Worm (Caenorhabditis elegans): ENCODE data around the gene zyg-12.

Gene zyg-12

ce11 chrII:4937743-4938142, 12.0 kb upstream of the zyg-12 start, which contains the start of gene ZK546.4:
Gene ZK546.4, plus strand, starts transcription at chrII:4938043.
- no peak for TF ChIP-seq lin-13 (GFP tag; optimal IDR thresholded peaks at IDR 0.05)
- no peak for TF ChIP-seq ama-1 (optimal IDR thresholded peaks at IDR 0.05)
- TF ChIP-seq nhr-90 (tag; optimal IDR thresholded peaks at IDR 0.05; ENCODE audit: poor library complexity): no peak
- no peak for TF ChIP-seq ceh-88 (GFP tag; IDR thresholded peaks at IDR 0.05)
- no peak for TF ChIP-seq ceh-82 (tag; optimal IDR thresholded peaks at IDR 0.05)
- no peak for TF ChIP-seq C16A3.4 (tag; optimal IDR thresholded peaks at IDR 0.05)
- TF ChIP-seq snu-23 (GFP tag; optimal IDR thresholded peaks at IDR 0.05): no peak

- no peak for TF ChIP-seq nhr-11 (tag; optimal IDR thresholded peaks at IDR 0.05)
- no peak for TF ChIP-seq fos-1 (tag; optimal IDR thresholded peaks at IDR 0.05)
- no peak for TF ChIP-seq vab-15 (tag; optimal IDR thresholded peaks at IDR 0.05)
- no peak for TF ChIP-seq hlh-4 (tag; optimal IDR thresholded peaks at IDR 0.05)
- TF ChIP-seq ceh-88 (GFP tag; IDR thresholded peaks at IDR 0.05): no peak
- TF ChIP-seq ceh-82 (tag; optimal IDR thresholded peaks at IDR 0.05): no peak
- TF ChIP-seq ceh-90 (tag; optimal IDR thresholded peaks at IDR 0.05): no peak
- TF ChIP-seq pqm-1 (tag; optimal IDR thresholded peaks at IDR 0.05): no peak
- TF ChIP-seq rnt-1 (tag; optimal IDR thresholded peaks at IDR 0.05): no peak
- TF ChIP-seq snpc-4 (tag; optimal IDR thresholded peaks at IDR 0.05): no peak
- TF ChIP-seq lir-3 (tag; optimal IDR thresholded peaks at IDR 0.05; ENCODE audit: poor library complexity): no peak
- no peak for TF ChIP-seq nhr-85 (tag)
- no peak for TF ChIP-seq unc-30 (tag; optimal IDR thresholded peaks at IDR 0.05)
- no peak for TF ChIP-seq egl-13 (tag; optimal IDR thresholded peaks at IDR 0.05)
- no peak for TF ChIP-seq lin-15B (tag; optimal IDR thresholded peaks at IDR 0.05)
- TF ChIP-seq pax-3 (tag; optimal IDR thresholded peaks at IDR 0.05): no peak
These were observed 8.7 kb upstream of the zyg-12 start, which contains the start of gene cblc-1 for ce11 chrII:4941050-4941449. Gene cblc-1, minus strand, starts transcription at chrII:4941150.

- TF ChIP-seq snu-23 (GFP tag; optimal IDR thresholded peaks at IDR 0.05) (no peak), unc-30 (tag; optimal IDR thresholded peaks at IDR 0.05) (no peak), dsc-1 (tag; optimal IDR thresholded peaks at IDR 0.05) (no peak), snpc-4 (tag; optimal IDR thresholded peaks at IDR 0.05) (no peak), lin-35 (GFP tag; optimal IDR thresholded peaks at IDR 0.05) (no peak), unc-130 (tag; optimal IDR thresholded peaks at IDR 0.05) (no peak), C04F5.9 (tag; optimal IDR thresholded peaks at IDR 0.05) (no peak), tbx-2 (tag; optimal IDR thresholded peaks at IDR 0.05) (no peak), unc-98 (GFP tag; IDR thresholded peaks at IDR 0.05) (no peak), isw-1 (GFP tag; IDR thresholded peaks at IDR 0.05) (no peak), ceh-63 (GFP tag; optimal IDR thresholded peaks at IDR 0.05) (no peak), ets-5 (GFP tag; IDR thresholded peaks at IDR 0.05) (no peak), pax-3 (tag; optimal IDR thresholded peaks at IDR 0.05) (no peak), lin-39 (tag; optimal IDR thresholded peaks at IDR 0.05) (no peak), unc-86 (tag; optimal IDR thresholded peaks at IDR 0.05) (no peak), egl-27 (tag; optimal IDR thresholded peaks at IDR 0.05) (no peak), swsn-7 (tag; optimal IDR thresholded peaks at IDR 0.05) (no peak), nhr-28 (tag; optimal IDR thresholded peaks at IDR 0.05) (no peak), mab-9 (GFP tag; IDR thresholded peaks at IDR 0.05) (no peak), pqm-1 (tag; optimal IDR thresholded peaks at IDR 0.05) (no peak), dpl-1 (GFP tag; optimal IDR thresholded peaks at IDR 0.05) (no peak), aly-2 (tag; optimal IDR thresholded peaks at IDR 0.05) (no peak), nhr-47 (tag; optimal IDR thresholded peaks at IDR 0.05) (no peak), lin-13 (GFP tag; optimal IDR thresholded peaks at IDR 0.05) (no peak), nhr-19 (GFP tag; conservative IDR thresholded peaks at IDR 0.05) (no peak), zip-4 (GFP tag; optimal IDR thresholded peaks at IDR 0.05) (no peak), blmp-1 (tag; optimal IDR thresholded peaks at IDR 0.05) (peak; percentile 49), nhr-20 (tag; optimal IDR thresholded peaks at IDR 0.05) (no peak), jun-1 (tag; optimal IDR thresholded peaks at IDR 0.05) (no peak), mef-2 (tag; optimal IDR thresholded peaks at IDR 0.05) (no peak), ceh-82 (tag; optimal IDR thresholded peaks at IDR 0.05) (no peak), tlp-1 (tag; optimal IDR thresholded peaks at IDR 0.05) (no peak), ceh-88 (GFP tag; IDR thresholded peaks at IDR 0.05) (no peak), skn-1 (tag; optimal IDR thresholded peaks at IDR 0.05) (no peak), irx-1 (tag; optimal IDR thresholded peaks at IDR 0.05) (no peak), fkh-4 (tag; optimal IDR thresholded peaks at IDR 0.05; ENCODE audit: borderline replicate concordance) (no peak)
These were observed 8.0 kb upstream of the zyg-12 start, which contains the start of gene ZK546.19 for ce11 chrII:4941541-4942206. Gene ZK546.19, plus strand, starts transcription at chrII:4941726.
